Fruit fly (Drosophila melanogaster): ENCODE data around the gene Elo68beta.

The Elo68beta gene

DNA sequence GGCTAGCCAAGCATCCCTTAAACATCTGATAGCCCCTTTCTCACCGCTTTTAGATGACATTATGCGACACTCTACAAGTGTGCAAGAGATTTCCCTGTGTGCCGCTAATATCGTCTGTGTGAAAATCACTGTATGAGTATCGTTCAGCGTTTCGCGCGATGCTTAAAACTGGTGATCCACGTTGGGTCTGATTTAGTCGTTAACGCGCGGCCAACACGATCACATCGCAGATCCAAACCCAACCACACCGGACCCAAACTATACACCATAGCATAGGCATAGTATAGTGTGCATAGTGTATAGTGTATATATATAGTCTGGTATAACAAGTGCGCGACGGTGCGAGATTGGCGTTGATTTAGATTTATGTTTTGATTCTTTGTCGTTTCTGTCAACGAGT lies 47.7 kb downstream of the Elo68beta start, which contains the start of gene CG7888:
Gene CG7888, plus strand, starts transcription at position 193 of the 400 bp plus-strand sequence.
- TF ChIP-seq CG32121 (GFP tag; IDR thresholded peaks at IDR 0.05) = no peak
- no peak for TF ChIP-seq CG10348 (GFP tag; IDR thresholded peaks at IDR 0.05)
- no peak for TF ChIP-seq CG9948 (tag; optimal IDR thresholded peaks at IDR 0.05)
- no peak for TF ChIP-seq EcR (GFP tag; optimal IDR thresholded peaks at IDR 0.05)
- no peak for TF ChIP-seq D1 (tag; optimal IDR thresholded peaks at IDR 0.05)
- TF ChIP-seq CG4496 (GFP tag; IDR thresholded peaks at IDR 0.05) = no peak
- TF ChIP-seq CG12605 (GFP tag; IDR thresholded peaks at IDR 0.05) = no peak
- no peak for TF ChIP-seq CG17806 (tag; optimal IDR thresholded peaks at IDR 0.05)
- TF ChIP-seq gl (tag; optimal IDR thresholded peaks at IDR 0.05) = no peak
- TF ChIP-seq Pif1B (GFP tag; optimal IDR thresholded peaks at IDR 0.05) = no peak
- TF ChIP-seq rn (GFP tag; IDR thresholded peaks at IDR 0.05) = no peak
- TF ChIP-seq fd96Ca (GFP tag; IDR thresholded peaks at IDR 0.05) = no peak
- TF ChIP-seq Ets98B (GFP tag; IDR thresholded peaks at IDR 0.05) = no peak

dm6 chr3L:11052760-11053259 lies 48.7 kb downstream of the Elo68beta start:
- TF ChIP-seq CG34367 (tag; optimal IDR thresholded peaks at IDR 0.05) = no peak
- TF ChIP-seq CG15710 (tag; optimal IDR thresholded peaks at IDR 0.05) = no peak
- TF ChIP-seq gl (tag; optimal IDR thresholded peaks at IDR 0.05) = no peak
- peak; percentile 60; the same call in 2 of the 3 replicates for TF ChIP-seq CG4496 (GFP tag; IDR thresholded peaks at IDR 0.05)
- TF ChIP-seq CG10348 (GFP tag; IDR thresholded peaks at IDR 0.05) = no peak
- TF ChIP-seq CG13204 (GFP tag; optimal IDR thresholded peaks at IDR 0.05) = no peak
- no peak for TF ChIP-seq CG14655 (GFP tag; optimal IDR thresholded peaks at IDR 0.05)
- no peak for TF ChIP-seq CG12605 (GFP tag; IDR thresholded peaks at IDR 0.05)
- TF ChIP-seq Pif1B (GFP tag; optimal IDR thresholded peaks at IDR 0.05) = peak; percentile 15
- TF ChIP-seq CG9948 (tag; optimal IDR thresholded peaks at IDR 0.05) = no peak
- no peak for TF ChIP-seq EcR (GFP tag; optimal IDR thresholded peaks at IDR 0.05)
- TF ChIP-seq CG8301 (tag; optimal IDR thresholded peaks at IDR 0.05) = no peak
- peak; percentile 62; the same call in 1 of the 2 replicates for TF ChIP-seq CG32121 (GFP tag; IDR thresholded peaks at IDR 0.05)
- TF ChIP-seq D1 (tag; optimal IDR thresholded peaks at IDR 0.05) = no peak
- TF ChIP-seq Snoo (tag; optimal IDR thresholded peaks at IDR 0.05) = no peak
- 0 out of 3 replicates have a peak, but pooled peaks have one; percentile 13 for TF ChIP-seq fd96Ca (GFP tag; IDR thresholded peaks at IDR 0.05)
- no peak for TF ChIP-seq CG8159 (tag; optimal IDR thresholded peaks at IDR 0.05)
- no peak for TF ChIP-seq rn (GFP tag; IDR thresholded peaks at IDR 0.05)
- TF ChIP-seq Pif1A (GFP tag; optimal IDR thresholded peaks at IDR 0.05) = peak; percentile 28
- no peak for TF ChIP-seq CG17806 (tag; optimal IDR thresholded peaks at IDR 0.05)
- TF ChIP-seq Ets98B (GFP tag; IDR thresholded peaks at IDR 0.05) = peak; percentile 58; the same call in 1 of the 2 replicates

dm6 chr3L:11051271-11051670 lies 50.2 kb downstream of the Elo68beta start, which contains the start of gene CG43693:
TSS of gene CG43693 (minus strand) at chr3L:11051371.
- no peak for TF ChIP-seq EcR (GFP tag; optimal IDR thresholded peaks at IDR 0.05)
- no peak for TF ChIP-seq CG17806 (tag; optimal IDR thresholded peaks at IDR 0.05)
- no peak for TF ChIP-seq CG8301 (tag; optimal IDR thresholded peaks at IDR 0.05)
- TF ChIP-seq D1 (tag; optimal IDR thresholded peaks at IDR 0.05) = no peak
- no peak for TF ChIP-seq gl (tag; optimal IDR thresholded peaks at IDR 0.05)
- TF ChIP-seq CG10348 (GFP tag; IDR thresholded peaks at IDR 0.05) = no peak
- no peak for TF ChIP-seq rn (GFP tag; IDR thresholded peaks at IDR 0.05)
- TF ChIP-seq CG12605 (GFP tag; IDR thresholded peaks at IDR 0.05) = no peak
- no peak for TF ChIP-seq CG13204 (GFP tag; optimal IDR thresholded peaks at IDR 0.05)
